Fruit fly (Drosophila melanogaster) whole organism, embryonic: ENCODE measurements around the gene cnc.

ENCODE experiments used
- Awh ChIP-seq: fragments of 200-800 bp; sonication (Bioruptor generic); IDR thresholded peaks from 2 replicates; pipeline ENCODE4, ENCODE4 v1.3.6; 2022; ENCODE audit warnings: missing biosample characterization, missing genetic modification characterization
- CG10274 ChIP-seq: fragments of 200-800 bp; sonication (Bioruptor generic); optimal IDR thresholded peaks from 3 replicates; lab custom pipeline; 2017; ENCODE audit warnings: missing biosample characterization, mild to moderate bottlenecking, missing genetic modification characterization
- CG13123 ChIP-seq: fragments of 200-800 bp; sonication (Bioruptor generic); optimal IDR thresholded peaks from 2 replicates; lab custom pipeline; 2016; ENCODE audit warnings: missing biosample characterization, missing genetic modification characterization
- CG14014 ChIP-seq: fragments of 200-800 bp; sonication (Bioruptor generic); IDR thresholded peaks from 2 replicates; pipeline ENCODE4 v1.3.6; 2022; ENCODE audit warnings: missing biosample characterization, missing genetic modification characterization
- CG14441 ChIP-seq: fragments of 200-800 bp; sonication (Bioruptor generic); IDR thresholded peaks from 2 replicates; pipeline ENCODE4 v1.3.6; 2022; ENCODE audit warnings: missing biosample characterization, missing genetic modification characterization
- CG14965 ChIP-seq: fragments of 200-800 bp; sonication (Bioruptor generic); optimal IDR thresholded peaks from 2 replicates; lab custom pipeline; 2016; ENCODE audit warnings: missing biosample characterization, missing genetic modification characterization, borderline replicate concordance
- CG15514 ChIP-seq: fragments of 200-800 bp; sonication (Bioruptor generic); optimal IDR thresholded peaks from 3 replicates; lab custom pipeline; 2017; ENCODE audit warnings: missing biosample characterization, missing genetic modification characterization, mild to moderate bottlenecking, moderate library complexity, missing genetic modification reagents
- CG15696 ChIP-seq: fragments of 200-800 bp; sonication (Bioruptor generic); optimal IDR thresholded peaks from 2 replicates; lab custom pipeline; 2019; ENCODE audit warnings: missing biosample characterization, mild to moderate bottlenecking, missing genetic modification characterization, moderate library complexity
- CG17361 ChIP-seq: fragments of 200-800 bp; sonication (Bioruptor generic); IDR thresholded peaks from 3 replicates; pipeline ENCODE4 v1.3.6; 2022; ENCODE audit warnings: missing biosample characterization, missing genetic modification characterization
- CG17568 ChIP-seq: fragments of 200-800 bp; sonication (Bioruptor generic); optimal IDR thresholded peaks from 2 replicates; lab custom pipeline; 2018; ENCODE audit warnings: missing biosample characterization, mild to moderate bottlenecking, missing genetic modification characterization, moderate library complexity
- CG17912 ChIP-seq: fragments of 200-800 bp; sonication (Bioruptor generic); optimal IDR thresholded peaks from 2 replicates; lab custom pipeline; 2018; ENCODE audit warnings: missing biosample characterization, mild to moderate bottlenecking, missing genetic modification characterization
- CG2889 ChIP-seq: fragments of 200-800 bp; sonication (Bioruptor generic); IDR thresholded peaks from 3 replicates; pipeline ENCODE4 v1.3.6; 2022; ENCODE audit warnings: missing biosample characterization, missing genetic modification characterization
- CG31224 ChIP-seq: fragments of 200-800 bp; sonication (Bioruptor generic); IDR thresholded peaks from 2 replicates; pipeline ENCODE4 v1.3.6; 2022; ENCODE audit warnings: missing biosample characterization, missing genetic modification characterization
- CG3281 ChIP-seq: fragments of 200-800 bp; sonication (Bioruptor generic); optimal IDR thresholded peaks from 3 replicates; lab custom pipeline; 2017; ENCODE audit warnings: missing biosample characterization, mild to moderate bottlenecking, missing genetic modification characterization
- CG4617 ChIP-seq: fragments of 200-800 bp; sonication (Bioruptor generic); optimal IDR thresholded peaks from 3 replicates; lab custom pipeline; 2016; ENCODE audit warnings: missing biosample characterization, missing genetic modification characterization, borderline replicate concordance
- CG5953 ChIP-seq: fragments of 200-800 bp; sonication (Bioruptor generic); IDR thresholded peaks from 2 replicates; pipeline ENCODE4 v1.3.6; 2022; ENCODE audit warnings: missing biosample characterization, missing genetic modification characterization
- CG7928 ChIP-seq: fragments of 200-800 bp; sonication (Bioruptor generic); optimal IDR thresholded peaks from 2 replicates; lab custom pipeline; 2017; ENCODE audit warnings: missing biosample characterization, mild to moderate bottlenecking, missing genetic modification characterization
- CG8765 ChIP-seq: fragments of 200-800 bp; sonication (Bioruptor generic); IDR thresholded peaks from 2 replicates; pipeline ENCODE4 v1.3.6; 2022; ENCODE audit warnings: missing biosample characterization, missing genetic modification characterization
- CG9876 ChIP-seq: fragments of 200-800 bp; sonication (Bioruptor generic); optimal IDR thresholded peaks from 2 replicates; lab custom pipeline; 2016; ENCODE audit warnings: missing biosample characterization, missing genetic modification characterization
- Chrac-16 ChIP-seq: fragments of 200-800 bp; sonication (Bioruptor generic); optimal IDR thresholded peaks from 3 replicates; lab custom pipeline; 2016; ENCODE audit warnings: missing biosample characterization, missing genetic modification characterization
- Elba2 ChIP-seq: fragments of 200-800 bp; sonication (Bioruptor generic); optimal IDR thresholded peaks from 3 replicates; lab custom pipeline; 2016; ENCODE audit warnings: missing biosample characterization, missing genetic modification characterization
- Gsc ChIP-seq: fragments of 200-800 bp; sonication (Bioruptor generic); IDR thresholded peaks from 2 replicates; pipeline ENCODE4 v1.3.6; 2022; ENCODE audit warnings: missing biosample characterization, missing genetic modification characterization
- H2.0 ChIP-seq: fragments of 200-800 bp; sonication (Bioruptor generic); IDR thresholded peaks from 2 replicates; pipeline ENCODE4 v1.3.6; 2022; ENCODE audit warnings: missing biosample characterization, missing genetic modification characterization
- Jarid2 ChIP-seq: fragments of 200-800 bp; sonication (Bioruptor generic); optimal IDR thresholded peaks from 3 replicates; lab custom pipeline; 2017; ENCODE audit warnings: mild to moderate bottlenecking, missing biosample characterization, missing genetic modification reagents, missing genetic modification characterization
- Mad ChIP-seq: fragments of 200-800 bp; sonication (Bioruptor generic); optimal IDR thresholded peaks from 2 replicates; lab custom pipeline; 2016; ENCODE audit warnings: missing biosample characterization, missing genetic modification characterization
- Mes4 ChIP-seq: fragments of 200-800 bp; sonication (Bioruptor generic); optimal IDR thresholded peaks from 2 replicates; lab custom pipeline; 2016; ENCODE audit warnings: missing biosample characterization, missing genetic modification characterization
- Mrtf ChIP-seq: fragments of 200-800 bp; sonication (Bioruptor generic); IDR thresholded peaks from 3 replicates; pipeline ENCODE4 v1.3.6; 2022; ENCODE audit warnings: missing biosample characterization, missing genetic modification characterization
- NC2α ChIP-seq: fragments of 200-800 bp; sonication (Bioruptor generic); optimal IDR thresholded peaks from 2 replicates; lab custom pipeline; 2016; ENCODE audit warnings: missing biosample characterization, missing genetic modification characterization
- Nf-YC ChIP-seq: fragments of 200-800 bp; optimal IDR thresholded peaks from 3 replicates; lab custom pipeline; 2019; ENCODE audit warnings: missing biosample characterization, mild to moderate bottlenecking, missing genetic modification characterization, moderate library complexity
- Oli ChIP-seq: fragments of 200-800 bp; sonication (Bioruptor generic); optimal IDR thresholded peaks from 2 replicates; lab custom pipeline; 2018; ENCODE audit warnings: missing biosample characterization, mild to moderate bottlenecking, missing genetic modification characterization, moderate library complexity
- PHDP ChIP-seq: fragments of 200-800 bp; sonication (Bioruptor generic); optimal IDR thresholded peaks from 3 replicates; lab custom pipeline; 2018; ENCODE audit warnings: missing biosample characterization, mild to moderate bottlenecking, missing genetic modification characterization, moderate library complexity
- Poxn ChIP-seq: fragments of 200-800 bp; sonication (Bioruptor generic); IDR thresholded peaks from 2 replicates; pipeline ENCODE4 v1.3.6; 2022; ENCODE audit warnings: missing biosample characterization, missing genetic modification characterization
- Ptx1 ChIP-seq: fragments of 200-800 bp; sonication (Bioruptor generic); IDR thresholded peaks from 2 replicates; pipeline ENCODE4 v1.3.6; 2022; ENCODE audit warnings: missing biosample characterization, missing genetic modification characterization
- ash1 ChIP-seq: fragments of 200-800 bp; sonication (Bioruptor generic); optimal IDR thresholded peaks from 2 replicates; lab custom pipeline; 2018; ENCODE audit warnings: missing biosample characterization, mild to moderate bottlenecking, missing genetic modification characterization
- bigmax ChIP-seq: fragments of 200-800 bp; sonication (Bioruptor generic); optimal IDR thresholded peaks from 2 replicates; lab custom pipeline; 2018; ENCODE audit warnings: missing biosample characterization, mild to moderate bottlenecking, missing genetic modification characterization
- bowl ChIP-seq: fragments of 200-800 bp; sonication (Bioruptor generic); IDR thresholded peaks from 2 replicates; pipeline ENCODE4 v1.3.6; 2022; ENCODE audit warnings: missing biosample characterization, missing genetic modification characterization
- btn ChIP-seq: fragments of 200-800 bp; sonication (Bioruptor generic); optimal IDR thresholded peaks from 2 replicates; lab custom pipeline; 2016; ENCODE audit warnings: missing biosample characterization, missing genetic modification characterization
- chinmo ChIP-seq: fragments of 200-800 bp; sonication (Bioruptor generic); IDR thresholded peaks from 4 replicates; pipeline ENCODE4 v1.3.6; 2022; ENCODE audit warnings: missing biosample characterization, missing genetic modification characterization; ENCODE audit not compliant: partially characterized antibody
- corto ChIP-seq: fragments of 200-800 bp; sonication (Bioruptor generic); optimal IDR thresholded peaks from 2 replicates; lab custom pipeline; 2016; ENCODE audit warnings: missing biosample characterization, mild to moderate bottlenecking, missing genetic modification characterization, moderate library complexity
- fd3F ChIP-seq: fragments of 200-800 bp; sonication (Bioruptor generic); optimal IDR thresholded peaks from 2 replicates; lab custom pipeline; 2018; ENCODE audit warnings: missing biosample characterization, mild to moderate bottlenecking, missing genetic modification characterization, moderate library complexity
- gce ChIP-seq: fragments of 200-800 bp; sonication (Bioruptor generic); IDR thresholded peaks from 3 replicates; pipeline ENCODE4 v1.3.6; 2022; ENCODE audit warnings: missing biosample characterization, missing genetic modification characterization
- hkb ChIP-seq, 2 experiments: fragments of 200-800 bp in 1 of 2; fragments of >200 bp in 1 of 2; sonication (Bioruptor generic) in 1 of 2; IDR thresholded peaks in 1 of 2; optimal IDR thresholded peaks in 1 of 2; 2 replicates each; pipeline versions ENCODE4 v1.3.6 to Lab custom; 2017 to 2022; ENCODE audit warnings: missing biosample characterization in 1 of 2, missing genetic modification characterization in 1 of 2
- ken ChIP-seq: fragments of 200-800 bp; sonication (Bioruptor generic); IDR thresholded peaks from 3 replicates; pipeline ENCODE4 v1.3.6; 2022; ENCODE audit warnings: missing biosample characterization, missing genetic modification characterization
- lbe ChIP-seq: fragments of 200-800 bp; sonication (Bioruptor generic); optimal IDR thresholded peaks from 2 replicates; lab custom pipeline; 2016; ENCODE audit warnings: missing biosample characterization, mild to moderate bottlenecking, missing genetic modification characterization
- lov ChIP-seq, 2 experiments: fragments of 200-800 bp in 1 of 2; fragments of >200 bp in 1 of 2; sonication (Bioruptor generic) in 1 of 2; IDR thresholded peaks in 1 of 2; optimal IDR thresholded peaks in 1 of 2; 2 replicates in 1 of 2; 3 replicates in 1 of 2; pipeline versions ENCODE4 v1.3.6 to Lab custom; 2017 to 2022; ENCODE audit warnings: missing biosample characterization in 1 of 2, missing genetic modification characterization in 1 of 2
- peb ChIP-seq: fragments of 200-800 bp; sonication (Bioruptor generic); IDR thresholded peaks from 2 replicates; pipeline ENCODE4 v1.3.6; 2022; ENCODE audit warnings: missing biosample characterization, missing genetic modification characterization
- pho ChIP-seq: fragments of 200-800 bp; sonication (Bioruptor generic); optimal IDR thresholded peaks from 2 replicates; lab custom pipeline; 2016; ENCODE audit warnings: missing biosample characterization, missing genetic modification characterization
- salm ChIP-seq: fragments of 200-800 bp; sonication (Bioruptor generic); optimal IDR thresholded peaks from 2 replicates; lab custom pipeline; 2018; ENCODE audit warnings: missing biosample characterization, mild to moderate bottlenecking, missing genetic modification characterization
- slou ChIP-seq: fragments of 200-800 bp; sonication (Bioruptor generic); optimal IDR thresholded peaks from 3 replicates; lab custom pipeline; 2016; ENCODE audit warnings: missing biosample characterization, missing genetic modification characterization

The cnc gene

DNA sequence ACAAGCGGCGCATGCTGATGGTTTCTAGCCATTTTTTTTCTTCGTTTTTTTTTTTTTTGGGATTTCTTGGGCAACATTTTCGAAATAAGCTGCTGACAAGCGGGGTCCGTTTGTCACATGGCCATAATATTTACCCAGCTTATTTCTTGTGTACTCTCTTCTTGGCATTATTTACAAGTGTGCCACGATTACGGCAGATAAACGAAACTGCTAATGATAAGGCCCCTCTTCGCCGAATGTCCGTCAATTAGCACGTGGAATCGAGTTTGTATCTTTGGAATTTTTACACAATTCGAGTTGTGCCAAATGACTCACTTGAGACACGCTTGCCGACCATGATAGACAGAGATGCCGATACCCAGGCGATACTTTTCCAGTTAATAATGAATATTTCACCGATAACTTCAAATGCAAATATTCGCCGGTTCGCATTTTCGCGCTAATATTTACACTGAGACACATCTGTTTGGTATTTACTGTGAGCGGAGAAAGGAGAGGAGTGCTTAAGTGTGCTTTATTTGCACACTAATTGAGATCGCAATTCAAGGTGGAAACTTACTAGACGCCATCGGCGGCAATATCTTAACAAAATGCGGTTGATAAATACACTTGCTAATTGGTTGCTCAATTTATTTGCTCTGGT is 49.9 kb downstream of the cnc start (continued):
- no peak for TF ChIP-seq Mrtf (GFP tag; lab: Robert Waterston, UW)
- TF ChIP-seq Gsc (GFP tag; lab: Robert Waterston, UW) = no peak
- TF ChIP-seq bowl (GFP tag; lab: Robert Waterston, UW) = peak; percentile 9; the same call in 1 of the 2 replicates
- TF ChIP-seq slou (GFP tag; lab: Kevin White, UChicago) = peak; percentile 30
- no peak for TF ChIP-seq bigmax
- TF ChIP-seq pho = peak; percentile 42
- TF ChIP-seq corto (GFP tag; lab: Kevin White, UChicago) = no peak
- peak; percentile 1 for TF ChIP-seq btn
- no peak for TF ChIP-seq ash1 (GFP tag; lab: Kevin White, UChicago)
- peak; percentile 50 for TF ChIP-seq PHDP (tag; lab: Kevin White, UChicago)
- peak; percentile 3 for TF ChIP-seq CG15696 (tag; lab: Kevin White, UChicago)
- TF ChIP-seq CG17568 (GFP tag; lab: Kevin White, UChicago) = peak; percentile 44
- TF ChIP-seq salm = no peak
- TF ChIP-seq CG14965 (GFP tag; lab: Kevin White, UChicago) = peak; percentile 41
- TF ChIP-seq CG7928 (GFP tag; lab: Kevin White, UChicago) = no peak
- no peak for TF ChIP-seq Elba2 (GFP tag; lab: Kevin White, UChicago)
- no peak for TF ChIP-seq chinmo (GFP tag; lab: Robert Waterston, UW)
- peak; percentile 37 for TF ChIP-seq lbe (GFP tag; lab: Kevin White, UChicago)
- no peak for TF ChIP-seq CG13123
- no peak for TF ChIP-seq CG17361
- no peak for TF ChIP-seq CG5953 (GFP tag; lab: Robert Waterston, UW)
- no peak for TF ChIP-seq peb (GFP tag; lab: Robert Waterston, UW)
- no peak for TF ChIP-seq hkb (optimal IDR thresholded peaks at IDR 0.05; lab: Kevin White, UChicago)
- TF ChIP-seq hkb (GFP tag; IDR thresholded peaks at IDR 0.05; lab: Robert Waterston, UW) = peak; percentile 49; the same call in 1 of the 2 replicates
- TF ChIP-seq Chrac-16 (GFP tag; lab: Kevin White, UChicago) = no peak
- TF ChIP-seq CG8765 (GFP tag; lab: Robert Waterston, UW) = no peak
- TF ChIP-seq Mad (GFP tag; lab: Kevin White, UChicago) = no peak
- TF ChIP-seq Nf-YC (tag; lab: Kevin White, UChicago) = no peak
- peak; percentile 58; the same call in 1 of the 3 replicates for TF ChIP-seq gce (GFP tag; lab: Robert Waterston, UW)
- TF ChIP-seq CG14441 (GFP tag; lab: Robert Waterston, UW) = 0 out of 2 replicates have a peak, but pooled peaks have one; percentile 45
- TF ChIP-seq CG3281 = peak; percentile 60
- TF ChIP-seq Mes4 (GFP tag; lab: Kevin White, UChicago) = no peak
- TF ChIP-seq CG9876 (GFP tag; lab: Kevin White, UChicago) = no peak
- no peak for TF ChIP-seq lov (optimal IDR thresholded peaks at IDR 0.05; lab: Kevin White, UChicago)
- peak; percentile 64; the same call in 1 of the 3 replicates for TF ChIP-seq lov (GFP tag; IDR thresholded peaks at IDR 0.05; lab: Robert Waterston, UW)
- peak; percentile 49; the same call in 1 of the 2 replicates for TF ChIP-seq CG14014
- TF ChIP-seq CG2889 (GFP tag; lab: Robert Waterston, UW) = no peak
- no peak for TF ChIP-seq NC2α (GFP tag; lab: Kevin White, UChicago)
- no peak for TF ChIP-seq CG17912
- no peak for TF ChIP-seq Poxn (GFP tag; lab: Robert Waterston, UW)
- no peak for TF ChIP-seq H2.0 (GFP tag; lab: Robert Waterston, UW)
- peak; percentile 47 for TF ChIP-seq CG15514
- TF ChIP-seq CG4617 (GFP tag; lab: Kevin White, UChicago) = no peak
- TF ChIP-seq CG31224 (GFP tag; lab: Robert Waterston, UW) = no peak
- no peak for TF ChIP-seq fd3F
- TF ChIP-seq Ptx1 (GFP tag; lab: Robert Waterston, UW) = peak; percentile 14; the same call in 1 of the 2 replicates
- peak; percentile 66; the same call in 1 of the 2 replicates for TF ChIP-seq Awh (GFP tag; lab: Robert Waterston, UW)
- peak; percentile 20 for TF ChIP-seq Jarid2 (GFP tag; lab: Kevin White, UChicago)
- no peak for TF ChIP-seq CG10274 (GFP tag; lab: Kevin White, UChicago)
- no peak for TF ChIP-seq ken (GFP tag; lab: Robert Waterston, UW)
- no peak for TF ChIP-seq Oli
